Fruit fly (Drosophila melanogaster): ENCODE measurements around the gene CG18530.
A peak's percentile ranks its signal among the peaks of the same experiment; 100 is the strongest.

The CG18530 gene

dm6 chr3R:12627691-12628148 lies 5.4 kb upstream of the CG18530 start, which contains the start of the genes Vha55 and Snx3 (continued):
- TF ChIP-seq CG7839 (tag; optimal IDR thresholded peaks at IDR 0.05): peak; percentile 36
- TF ChIP-seq Hr39 (optimal IDR thresholded peaks at IDR 0.05): peak; percentile 74
- no peak for TF ChIP-seq CG11696 (GFP tag; IDR thresholded peaks at IDR 0.05)
- no peak for TF ChIP-seq amos (GFP tag; IDR thresholded peaks at IDR 0.05; ENCODE audit: partially characterized antibody)
- peak; percentile 3 for TF ChIP-seq run (tag; optimal IDR thresholded peaks at IDR 0.05)
- TF ChIP-seq CG18011 (GFP tag; optimal IDR thresholded peaks at IDR 0.05): peak; percentile 56
- no peak for TF ChIP-seq dimm (GFP tag; IDR thresholded peaks at IDR 0.05)
- peak; percentile 89 for TF ChIP-seq CG9876 (GFP tag; optimal IDR thresholded peaks at IDR 0.05)
- peak; percentile 48 for TF ChIP-seq MTF-1 (GFP tag; optimal IDR thresholded peaks at IDR 0.05; ENCODE audit: borderline replicate concordance)
- no peak for TF ChIP-seq Asciz (GFP tag; optimal IDR thresholded peaks at IDR 0.05)
- TF ChIP-seq CG12391 (tag; optimal IDR thresholded peaks at IDR 0.05): peak; percentile 68
- TF ChIP-seq CG1603 (tag; optimal IDR thresholded peaks at IDR 0.05): peak; percentile 96
- TF ChIP-seq fu2 (GFP tag; optimal IDR thresholded peaks at IDR 0.05): peak; percentile 83
- TF ChIP-seq yki (optimal IDR thresholded peaks at IDR 0.05): peak; percentile 14
- peak; percentile 76 for TF ChIP-seq HLHmδ (GFP tag; optimal IDR thresholded peaks at IDR 0.05)
- TF ChIP-seq CG8478 (optimal IDR thresholded peaks at IDR 0.05): peak; percentile 82
- no peak for TF ChIP-seq al (GFP tag; IDR thresholded peaks at IDR 0.05)
- TF ChIP-seq vnd (GFP tag; IDR thresholded peaks at IDR 0.05; ENCODE audit: partially characterized antibody): no peak
- no peak for TF ChIP-seq unc-4 (GFP tag; IDR thresholded peaks at IDR 0.05; ENCODE audit: partially characterized antibody)
- peak; percentile 22 for TF ChIP-seq oc (tag; optimal IDR thresholded peaks at IDR 0.05)
- TF ChIP-seq CG13894 (tag; optimal IDR thresholded peaks at IDR 0.05): peak; percentile 91
- no peak for TF ChIP-seq CG13287 (GFP tag; IDR thresholded peaks at IDR 0.05; ENCODE audit: partially characterized antibody)
- TF ChIP-seq NfI (GFP tag; optimal IDR thresholded peaks at IDR 0.05): peak; percentile 79
- TF ChIP-seq nerfin-1 (tag; optimal IDR thresholded peaks at IDR 0.05): peak; percentile 95
- no peak for TF ChIP-seq CG32772 (GFP tag; IDR thresholded peaks at IDR 0.05)
- peak; percentile 77 for TF ChIP-seq NK7.1 (GFP tag; optimal IDR thresholded peaks at IDR 0.05)
- TF ChIP-seq Dip3 (GFP tag; optimal IDR thresholded peaks at IDR 0.05): peak; percentile 82
- peak; percentile 60 for TF ChIP-seq CG7928 (GFP tag; optimal IDR thresholded peaks at IDR 0.05)
- peak; percentile 16 for TF ChIP-seq CG7271 (tag; optimal IDR thresholded peaks at IDR 0.05)
- peak; percentile 90 for TF ChIP-seq CG1647 (GFP tag; optimal IDR thresholded peaks at IDR 0.05)
- TF ChIP-seq corto (GFP tag; optimal IDR thresholded peaks at IDR 0.05): no peak
- TF ChIP-seq chn (GFP tag; optimal IDR thresholded peaks at IDR 0.05): peak; percentile 72
- no peak for TF ChIP-seq gce (GFP tag; IDR thresholded peaks at IDR 0.05)
- TF ChIP-seq jumu (GFP tag; optimal IDR thresholded peaks at IDR 0.05): peak; percentile 91
- TF ChIP-seq CG4820 (GFP tag; optimal IDR thresholded peaks at IDR 0.05): peak; percentile 68
- TF ChIP-seq Sox100B (GFP tag; optimal IDR thresholded peaks at IDR 0.05): no peak
- TF ChIP-seq Sox102F (GFP tag; optimal IDR thresholded peaks at IDR 0.05): no peak
- no peak for TF ChIP-seq Oli (tag; optimal IDR thresholded peaks at IDR 0.05)
- no peak for TF ChIP-seq vvl (GFP tag; IDR thresholded peaks at IDR 0.05)
- no peak for TF ChIP-seq CG7963 (GFP tag; IDR thresholded peaks at IDR 0.05; ENCODE audit: partially characterized antibody)
- TF ChIP-seq CG16863 (GFP tag; optimal IDR thresholded peaks at IDR 0.05): peak; percentile 42
- TF ChIP-seq CG17912 (GFP tag; optimal IDR thresholded peaks at IDR 0.05): peak; percentile 69
- TF ChIP-seq CG3847 (GFP tag; IDR thresholded peaks at IDR 0.05): no peak
- TF ChIP-seq CG10959 (GFP tag; IDR thresholded peaks at IDR 0.05): no peak
- TF ChIP-seq unpg (GFP tag; optimal IDR thresholded peaks at IDR 0.05): peak; percentile 46
- no peak for TF ChIP-seq ham (GFP tag; IDR thresholded peaks at IDR 0.05)
- TF ChIP-seq Ptx1 (GFP tag; IDR thresholded peaks at IDR 0.05): no peak
- TF ChIP-seq CG17359 (tag; optimal IDR thresholded peaks at IDR 0.05): peak; percentile 50
- no peak for TF ChIP-seq row (GFP tag; IDR thresholded peaks at IDR 0.05)
- TF ChIP-seq scrt (GFP tag; optimal IDR thresholded peaks at IDR 0.05): no peak
- TF ChIP-seq ftz-f1 (GFP tag; optimal IDR thresholded peaks at IDR 0.05): peak; percentile 78

All from whole organism, embryonic.